Fruit fly (Drosophila melanogaster): ENCODE results near the gene SmB.

SmB gene

dm6 chr2L:10474268-10474678 lies 47.8 kb upstream of the SmB start, which contains the start of gene RluA-1 (continued):
- TF ChIP-seq unc-4 (GFP tag; IDR thresholded peaks at IDR 0.05; ENCODE audit: partially characterized antibody) (peak; percentile 52; the same call in 1 of the 2 replicates), CG4360 (GFP tag; IDR thresholded peaks at IDR 0.05) (peak; percentile 94), fu2 (GFP tag; optimal IDR thresholded peaks at IDR 0.05) (peak; percentile 86), ara (GFP tag; IDR thresholded peaks at IDR 0.05) (peak; percentile 100), CG7928 (GFP tag; optimal IDR thresholded peaks at IDR 0.05) (peak; percentile 81), CG15269 (tag; optimal IDR thresholded peaks at IDR 0.05) (peak; percentile 100), sens (GFP tag) (peak; percentile 99), CG12236 (GFP tag; optimal IDR thresholded peaks at IDR 0.05) (peak; percentile 86), jigr1 (GFP tag; IDR thresholded peaks at IDR 0.05) (peak; percentile 94), CG11247 (GFP tag; IDR thresholded peaks at IDR 0.05) (peak; percentile 99), Usf (GFP tag; optimal IDR thresholded peaks at IDR 0.05) (peak; percentile 96), trh (GFP tag; optimal IDR thresholded peaks at IDR 0.05) (peak; percentile 98), grau (tag; optimal IDR thresholded peaks at IDR 0.05) (peak; percentile 99), kah (GFP tag; optimal IDR thresholded peaks at IDR 0.05) (peak; percentile 98), CG6765 (GFP tag; optimal IDR thresholded peaks at IDR 0.05) (peak; percentile 98), Mad (GFP tag; optimal IDR thresholded peaks at IDR 0.05) (peak; percentile 98), CG5180 (GFP tag; optimal IDR thresholded peaks at IDR 0.05) (peak; percentile 96), pita (GFP tag; optimal IDR thresholded peaks at IDR 0.05) (no peak), BtbVII (GFP tag; optimal IDR thresholded peaks at IDR 0.05) (peak; percentile 99), Dek (tag; optimal IDR thresholded peaks at IDR 0.05) (peak; percentile 99), CG17361 (GFP tag; IDR thresholded peaks at IDR 0.05) (peak; percentile 99), CG7987 (GFP tag; optimal IDR thresholded peaks at IDR 0.05) (peak; percentile 97), fd64A (GFP tag; optimal IDR thresholded peaks at IDR 0.05) (peak; percentile 98), toy (GFP tag; IDR thresholded peaks at IDR 0.05) (peak; percentile 98), disco-r (GFP tag; optimal IDR thresholded peaks at IDR 0.05) (peak; percentile 87), Atf3 (GFP tag; optimal IDR thresholded peaks at IDR 0.05) (peak; percentile 92), HmgZ (tag; optimal IDR thresholded peaks at IDR 0.05) (peak; percentile 99), CG13424 (tag; optimal IDR thresholded peaks at IDR 0.05) (peak; percentile 100), trem (tag; optimal IDR thresholded peaks at IDR 0.05) (peak; percentile 97), dimm (GFP tag; IDR thresholded peaks at IDR 0.05) (peak; percentile 99), schlank (tag; optimal IDR thresholded peaks at IDR 0.05) (peak; percentile 96), Eip74EF (GFP tag; optimal IDR thresholded peaks at IDR 0.05) (peak in 1 of 2 experiments; percentile 99), Meics (GFP tag; optimal IDR thresholded peaks at IDR 0.05) (peak; percentile 99), CG6254 (GFP tag; optimal IDR thresholded peaks at IDR 0.05) (peak; percentile 98), H15 (GFP tag; IDR thresholded peaks at IDR 0.05) (peak; percentile 99), grn (GFP tag; optimal IDR thresholded peaks at IDR 0.05) (peak; percentile 91), D (optimal IDR thresholded peaks at IDR 0.05) (no peak), D (GFP tag; optimal IDR thresholded peaks at IDR 0.05) (peak; percentile 99), CG10274 (GFP tag; optimal IDR thresholded peaks at IDR 0.05) (peak; percentile 92), CG18599 (GFP tag; optimal IDR thresholded peaks at IDR 0.05) (peak; percentile 99), CG17385 (GFP tag; optimal IDR thresholded peaks at IDR 0.05) (peak; percentile 99), CG3726 (GFP tag; IDR thresholded peaks at IDR 0.05) (peak; percentile 97), Elba2 (GFP tag; optimal IDR thresholded peaks at IDR 0.05) (peak; percentile 94), Oaz (GFP tag; IDR thresholded peaks at IDR 0.05) (peak; percentile 97), Lpt (GFP tag; optimal IDR thresholded peaks at IDR 0.05) (no peak), CG12744 (GFP tag; optimal IDR thresholded peaks at IDR 0.05) (peak; percentile 93), CG8359 (GFP tag; optimal IDR thresholded peaks at IDR 0.05; ENCODE audit: borderline replicate concordance) (peak; percentile 96), rib (GFP tag; IDR thresholded peaks at IDR 0.05) (peak; percentile 99), CG31441 (GFP tag; IDR thresholded peaks at IDR 0.05) (peak; percentile 99), CG18619 (GFP tag; optimal IDR thresholded peaks at IDR 0.05) (peak; percentile 99), Fer1 (GFP tag; optimal IDR thresholded peaks at IDR 0.05) (peak; percentile 99)
